Worm (Caenorhabditis elegans): Measurements from ENCODE around the gene F27D9.2.

ce11 chrX:7680545-7681330 lies 7.9 kb downstream of the F27D9.2 start, which contains the start of gene stn-2:
- no peak for TF ChIP-seq nhr-21 (tag; optimal IDR thresholded peaks at IDR 0.05)
- no peak for TF ChIP-seq ztf-4 (tag; optimal IDR thresholded peaks at IDR 0.05)
- no peak for TF ChIP-seq Y55F3AM.14 (GFP tag; optimal IDR thresholded peaks at IDR 0.05)
- TF ChIP-seq nhr-6 (tag; optimal IDR thresholded peaks at IDR 0.05), result no peak
- peak; percentile 19 for TF ChIP-seq fos-1 (tag; optimal IDR thresholded peaks at IDR 0.05)
- TF ChIP-seq dmd-4 (tag; optimal IDR thresholded peaks at IDR 0.05), result no peak
- no peak for TF ChIP-seq ama-1 (optimal IDR thresholded peaks at IDR 0.05)
- TF ChIP-seq nhr-11 (tag; optimal IDR thresholded peaks at IDR 0.05), result no peak
- no peak for TF ChIP-seq C34F6.9 (tag; optimal IDR thresholded peaks at IDR 0.05)

Data from whole organism, L2 larva.